Fruit fly (Drosophila melanogaster): ENCODE data around the gene CG18789.
A peak's percentile ranks its signal among the peaks of the same experiment; 100 is the strongest.

The CG18789 gene

DNA sequence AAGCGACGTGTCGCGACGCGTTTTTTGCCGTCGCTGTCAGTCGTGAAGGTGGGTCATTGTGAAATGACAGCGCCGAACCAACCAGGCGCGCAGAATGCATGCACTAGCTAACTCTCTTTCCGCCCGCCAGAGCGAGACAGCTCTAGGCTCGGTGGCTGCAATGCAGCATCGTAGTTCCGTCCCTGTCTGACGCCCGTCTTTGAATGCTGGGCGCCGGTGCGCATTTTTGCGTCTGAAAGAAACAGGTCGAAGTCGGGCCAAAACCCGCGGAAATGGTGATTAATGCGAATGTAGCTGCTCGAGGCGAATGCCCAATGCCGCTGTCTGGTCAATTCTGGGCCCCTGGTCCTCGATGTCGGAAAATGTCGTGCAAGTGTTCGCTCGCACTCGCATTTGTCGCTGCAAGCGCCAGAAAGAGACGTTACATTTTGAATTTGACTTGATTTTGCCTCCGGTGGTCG lies 12.1 kb upstream of the CG18789 start (continued):
- peak; percentile 72 for TF ChIP-seq dmrt99B (tag; optimal IDR thresholded peaks at IDR 0.05)
- TF ChIP-seq Ravus (GFP tag; IDR thresholded peaks at IDR 0.05): no peak
- no peak for TF ChIP-seq ash1 (GFP tag; optimal IDR thresholded peaks at IDR 0.05)
- peak; percentile 80 for TF ChIP-seq mirr (GFP tag; optimal IDR thresholded peaks at IDR 0.05)
- peak; percentile 10 for TF ChIP-seq en (GFP tag; optimal IDR thresholded peaks at IDR 0.05)
- peak; percentile 56 for TF ChIP-seq CG18764 (GFP tag; optimal IDR thresholded peaks at IDR 0.05)
- no peak for TF ChIP-seq fru (optimal IDR thresholded peaks at IDR 0.05)
- no peak for TF ChIP-seq CG4820 (GFP tag; optimal IDR thresholded peaks at IDR 0.05)
- no peak for TF ChIP-seq Nf-YA (GFP tag; IDR thresholded peaks at IDR 0.05)
- no peak for TF ChIP-seq Dll (GFP tag; IDR thresholded peaks at IDR 0.05; ENCODE audit: partially characterized antibody)
- TF ChIP-seq CG3838 (GFP tag; optimal IDR thresholded peaks at IDR 0.05): peak; percentile 64
- peak; percentile 51 for TF ChIP-seq HHEX (GFP tag; optimal IDR thresholded peaks at IDR 0.05)
- TF ChIP-seq Lhr (GFP tag; optimal IDR thresholded peaks at IDR 0.05): peak; percentile 100
- no peak for TF ChIP-seq HLH3B (GFP tag; IDR thresholded peaks at IDR 0.05)
- TF ChIP-seq Sox100B (GFP tag; optimal IDR thresholded peaks at IDR 0.05): peak; percentile 35
- peak; percentile 74 for TF ChIP-seq CrebB (tag; optimal IDR thresholded peaks at IDR 0.05)
- peak; percentile 100 for TF ChIP-seq abd-A (tag; optimal IDR thresholded peaks at IDR 0.05)
- TF ChIP-seq Gsc (GFP tag; IDR thresholded peaks at IDR 0.05): no peak
- peak; percentile 57 for TF ChIP-seq CG12155 (GFP tag; optimal IDR thresholded peaks at IDR 0.05)
- peak; percentile 58 for TF ChIP-seq wek (GFP tag; optimal IDR thresholded peaks at IDR 0.05)
- TF ChIP-seq CG3065 (GFP tag; optimal IDR thresholded peaks at IDR 0.05): peak; percentile 41
- no peak for TF ChIP-seq bbx (GFP tag; IDR thresholded peaks at IDR 0.05; ENCODE audit: partially characterized antibody)
- no peak for TF ChIP-seq so (GFP tag; IDR thresholded peaks at IDR 0.05)
- TF ChIP-seq scrt (GFP tag; optimal IDR thresholded peaks at IDR 0.05): no peak
- TF ChIP-seq chinmo (GFP tag; IDR thresholded peaks at IDR 0.05; ENCODE audit: partially characterized antibody): no peak
- no peak for TF ChIP-seq sob (GFP tag; IDR thresholded peaks at IDR 0.05)
- TF ChIP-seq Pdp1 (GFP tag; optimal IDR thresholded peaks at IDR 0.05): peak; percentile 3 to 77
- peak; percentile 16 for TF ChIP-seq D19A (tag; optimal IDR thresholded peaks at IDR 0.05)
- TF ChIP-seq exex (tag; optimal IDR thresholded peaks at IDR 0.05): peak; percentile 76
- TF ChIP-seq CG14667 (GFP tag; IDR thresholded peaks at IDR 0.05): no peak
- peak; percentile 100 for TF ChIP-seq CG10543 (GFP tag; optimal IDR thresholded peaks at IDR 0.05)
- no peak for TF ChIP-seq corto (GFP tag; optimal IDR thresholded peaks at IDR 0.05)
- peak; percentile 50 for TF ChIP-seq CG10979 (tag; optimal IDR thresholded peaks at IDR 0.05)
- peak; percentile 58; the same call in 1 of the 3 replicates for TF ChIP-seq CG11093 (GFP tag; IDR thresholded peaks at IDR 0.05)
- TF ChIP-seq CG1603 (tag; optimal IDR thresholded peaks at IDR 0.05): peak; percentile 65
- TF ChIP-seq Dad (GFP tag; optimal IDR thresholded peaks at IDR 0.05): peak; percentile 51
- TF ChIP-seq CG12942 (GFP tag; optimal IDR thresholded peaks at IDR 0.05): no peak
- TF ChIP-seq Meics (GFP tag; optimal IDR thresholded peaks at IDR 0.05): no peak
- TF ChIP-seq ci (GFP tag; IDR thresholded peaks at IDR 0.05): no peak
- no peak for TF ChIP-seq Sin3A (optimal IDR thresholded peaks at IDR 0.05)
- TF ChIP-seq nmo (GFP tag; optimal IDR thresholded peaks at IDR 0.05): peak; percentile 81
- TF ChIP-seq Dref (GFP tag; IDR thresholded peaks at IDR 0.05): no peak
- TF ChIP-seq CG9609 (GFP tag; optimal IDR thresholded peaks at IDR 0.05): no peak
- no peak for TF ChIP-seq CG31388 (GFP tag; optimal IDR thresholded peaks at IDR 0.05)
- TF ChIP-seq CG15073 (GFP tag; optimal IDR thresholded peaks at IDR 0.05): no peak
- peak; percentile 43 for TF ChIP-seq gcm2 (GFP tag; optimal IDR thresholded peaks at IDR 0.05)
- no peak for TF ChIP-seq CG11456 (GFP tag; IDR thresholded peaks at IDR 0.05)
- TF ChIP-seq ab (GFP tag; optimal IDR thresholded peaks at IDR 0.05): no peak
- peak; percentile 57 for TF ChIP-seq tap (tag; optimal IDR thresholded peaks at IDR 0.05)
- peak; percentile 24 for TF ChIP-seq unpg (GFP tag; optimal IDR thresholded peaks at IDR 0.05)
- TF ChIP-seq fd64A (GFP tag; optimal IDR thresholded peaks at IDR 0.05): peak; percentile 62
- TF ChIP-seq dati (GFP tag; IDR thresholded peaks at IDR 0.05): no peak
